Worm (Caenorhabditis elegans) whole organism, L3 larva: ENCODE data around the gene F58F12.3.

Source experiments
- R02D3.7 ChIP-seq: fragments of 150-350 bp; optimal IDR thresholded peaks from 2 replicates; lab custom pipeline; 2014; ENCODE audit warnings: missing biosample characterization, missing genetic modification characterization
- ZK546.5 ChIP-seq: sonication (generic microtip); optimal IDR thresholded peaks from 2 replicates; lab custom pipeline; 2017; ENCODE audit warnings: missing biosample characterization, missing genetic modification characterization
- aly-2 ChIP-seq: fragments of 150-350 bp; optimal IDR thresholded peaks from 2 replicates; lab custom pipeline; 2014; ENCODE audit warnings: missing biosample characterization, missing genetic modification characterization
- ceh-16 ChIP-seq: sonication (generic microtip); optimal IDR thresholded peaks from 2 replicates; lab custom pipeline; 2017; ENCODE audit warnings: missing biosample characterization, missing genetic modification characterization
- ceh-28 ChIP-seq: fragments of 150-350 bp; optimal IDR thresholded peaks from 2 replicates; lab custom pipeline; 2014; ENCODE audit warnings: missing biosample characterization, missing genetic modification reagents, missing genetic modification characterization
- ceh-82 ChIP-seq: fragments of 150-350 bp; optimal IDR thresholded peaks from 2 replicates; lab custom pipeline; 2014; ENCODE audit warnings: missing biosample characterization, missing genetic modification characterization
- ceh-9 ChIP-seq: sonication (generic microtip); optimal IDR thresholded peaks from 2 replicates; lab custom pipeline; 2018; ENCODE audit warnings: missing biosample characterization, missing genetic modification characterization
- egl-27 ChIP-seq: sonication (generic microtip); optimal IDR thresholded peaks from 4 replicates; lab custom pipeline; 2017; ENCODE audit warnings: missing biosample characterization, missing genetic modification reagents, missing genetic modification characterization
- egl-5 ChIP-seq: fragments of 150-350 bp; optimal IDR thresholded peaks from 2 replicates; lab custom pipeline; 2017; ENCODE audit warnings: missing biosample characterization, missing genetic modification reagents, missing genetic modification characterization, inconsistent platforms
- elt-1 ChIP-seq: fragments of 150-350 bp; optimal IDR thresholded peaks from 2 replicates; lab custom pipeline; 2014; ENCODE audit warnings: missing biosample characterization, missing genetic modification characterization
- elt-2 ChIP-seq: sonication (generic microtip); optimal IDR thresholded peaks from 2 replicates; lab custom pipeline; 2016; ENCODE audit warnings: missing genetic modification reagents, mild to moderate bottlenecking, missing genetic modification characterization, missing compliant biosample characterization
- elt-3 ChIP-seq, 3 experiments: fragments of 150-350 bp in 1 of 3; sonication (generic microtip) in 2 of 3; optimal IDR thresholded peaks; 2 replicates in 2 of 3; 4 replicates in 1 of 3; lab custom pipeline; 2014 to 2017; ENCODE audit warnings: missing biosample characterization in 3 of 3, missing genetic modification characterization in 3 of 3
- fkh-10 ChIP-seq: sonication (generic microtip); optimal IDR thresholded peaks from 2 replicates; lab custom pipeline; 2017; ENCODE audit warnings: missing biosample characterization, missing genetic modification reagents, missing genetic modification characterization
- fkh-2 ChIP-seq: fragments of 150-350 bp; optimal IDR thresholded peaks from 2 replicates; lab custom pipeline; 2014; ENCODE audit warnings: missing biosample characterization, missing genetic modification reagents, missing genetic modification characterization
- hmg-11 ChIP-seq: sonication (generic microtip); optimal IDR thresholded peaks from 2 replicates; lab custom pipeline; 2016; ENCODE audit warnings: missing genetic modification characterization, missing compliant biosample characterization
- jun-1 ChIP-seq: fragments of 150-350 bp; optimal IDR thresholded peaks from 2 replicates; lab custom pipeline; 2014; ENCODE audit warnings: missing biosample characterization, missing genetic modification reagents, missing genetic modification characterization
- lin-15B ChIP-seq: fragments of 150-350 bp; optimal IDR thresholded peaks from 2 replicates; lab custom pipeline; 2014; ENCODE audit warnings: missing biosample characterization, missing genetic modification characterization
- lin-39 ChIP-seq: fragments of 150-350 bp; optimal IDR thresholded peaks from 2 replicates; lab custom pipeline; 2018; ENCODE audit warnings: missing biosample characterization, missing genetic modification reagents, missing genetic modification characterization
- lsy-12 ChIP-seq: sonication (generic microtip); optimal IDR thresholded peaks from 2 replicates; lab custom pipeline; 2016; ENCODE audit warnings: mild to moderate bottlenecking, missing genetic modification characterization, missing compliant biosample characterization
- mdl-1 ChIP-seq: fragments of 150-350 bp; optimal IDR thresholded peaks from 2 replicates; lab custom pipeline; 2014; ENCODE audit warnings: missing biosample characterization, missing genetic modification characterization
- mml-1 ChIP-seq: fragments of 150-350 bp; sonication (generic microtip); optimal IDR thresholded peaks from 3 replicates; lab custom pipeline; 2014; ENCODE audit warnings: missing biosample characterization, missing genetic modification characterization
- nfya-1 ChIP-seq: sonication (generic microtip); optimal IDR thresholded peaks from 2 replicates; lab custom pipeline; 2017; ENCODE audit warnings: missing genetic modification characterization, mild to moderate bottlenecking, missing compliant biosample characterization, antibody characterized with exemption, moderate library complexity; ENCODE audit not compliant: insufficient read depth
- nhr-11 ChIP-seq: fragments of 150-350 bp; optimal IDR thresholded peaks from 2 replicates; lab custom pipeline; 2014; ENCODE audit warnings: missing biosample characterization, missing genetic modification characterization
- nhr-23 ChIP-seq: fragments of 150-350 bp; optimal IDR thresholded peaks from 2 replicates; lab custom pipeline; 2014; ENCODE audit warnings: missing biosample characterization, missing genetic modification reagents, missing genetic modification characterization
- nhr-237 ChIP-seq: fragments of 150-350 bp; optimal IDR thresholded peaks from 2 replicates; lab custom pipeline; 2014; ENCODE audit warnings: missing biosample characterization, missing genetic modification characterization
- nhr-25 ChIP-seq: sonication (generic microtip); optimal IDR thresholded peaks from 2 replicates; lab custom pipeline; 2017; ENCODE audit warnings: missing biosample characterization, missing genetic modification characterization
- nhr-28 ChIP-seq: fragments of 150-350 bp; optimal IDR thresholded peaks from 2 replicates; lab custom pipeline; 2014; ENCODE audit warnings: missing biosample characterization, missing genetic modification characterization
- nhr-43 ChIP-seq: sonication (generic microtip); optimal IDR thresholded peaks from 2 replicates; lab custom pipeline; 2016; ENCODE audit warnings: mild to moderate bottlenecking, missing genetic modification characterization, missing compliant biosample characterization; ENCODE audit not compliant: poor library complexity, severe bottlenecking
- nhr-77 ChIP-seq: fragments of 150-350 bp; optimal IDR thresholded peaks from 2 replicates; lab custom pipeline; 2014; ENCODE audit warnings: missing biosample characterization, missing genetic modification characterization
- pha-4 ChIP-seq: fragments of 150-350 bp; optimal IDR thresholded peaks from 2 replicates; lab custom pipeline; 2014; ENCODE audit warnings: missing biosample characterization, missing genetic modification reagents, missing genetic modification characterization
- pqm-1 ChIP-seq: fragments of 150-350 bp; optimal IDR thresholded peaks from 2 replicates; lab custom pipeline; 2017; ENCODE audit warnings: missing biosample characterization, missing genetic modification characterization, inconsistent platforms
- sea-2 ChIP-seq: fragments of 150-350 bp; sonication (generic microtip); optimal IDR thresholded peaks from 4 replicates; lab custom pipeline; 2014; ENCODE audit warnings: missing biosample characterization, missing genetic modification reagents, missing genetic modification characterization
- skn-1 ChIP-seq: fragments of 150-350 bp; optimal IDR thresholded peaks from 2 replicates; lab custom pipeline; 2014; ENCODE audit warnings: missing biosample characterization, missing genetic modification characterization
- snpc-4 ChIP-seq: fragments of 150-350 bp; optimal IDR thresholded peaks from 2 replicates; lab custom pipeline; 2014; ENCODE audit warnings: missing biosample characterization, missing genetic modification characterization
- tbx-2 ChIP-seq: sonication (generic microtip); optimal IDR thresholded peaks from 2 replicates; lab custom pipeline; 2016; ENCODE audit warnings: mild to moderate bottlenecking, missing genetic modification characterization, missing compliant biosample characterization
- unc-39 ChIP-seq: sonication (generic microtip); optimal IDR thresholded peaks from 4 replicates; lab custom pipeline; 2017; ENCODE audit warnings: missing biosample characterization, missing genetic modification characterization
- unc-62 ChIP-seq: fragments of 150-350 bp; sonication (generic microtip); optimal IDR thresholded peaks from 4 replicates; lab custom pipeline; 2014; ENCODE audit warnings: missing biosample characterization, missing genetic modification reagents, missing genetic modification characterization
- zag-1 ChIP-seq: fragments of 150-350 bp; optimal IDR thresholded peaks from 2 replicates; lab custom pipeline; 2014; ENCODE audit warnings: missing biosample characterization, missing genetic modification characterization
- ztf-11 ChIP-seq: fragments of 150-350 bp; optimal IDR thresholded peaks from 2 replicates; lab custom pipeline; 2014; ENCODE audit warnings: missing biosample characterization, missing genetic modification characterization

Gene F58F12.3

DNA sequence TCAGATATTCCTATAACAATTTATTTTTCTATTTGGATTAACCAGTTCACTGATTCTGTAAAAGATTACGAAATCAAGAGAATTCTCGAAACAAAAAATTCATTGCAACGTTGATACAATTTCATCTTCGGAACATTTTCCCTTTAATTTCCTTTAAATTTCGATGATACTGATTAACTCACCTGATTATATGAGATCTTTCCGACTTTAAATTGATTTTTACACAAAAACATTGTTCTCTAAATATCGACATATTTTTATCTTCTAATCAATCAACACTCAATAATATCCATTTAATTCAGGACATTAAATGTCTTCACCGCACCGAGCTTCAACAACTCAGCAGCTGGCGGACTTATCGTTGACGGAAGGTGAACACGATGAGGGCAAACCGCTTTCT, 20.1 kb downstream of the F58F12.3 start, which contains the start of gene lin-23:
Gene lin-23, plus strand, starts transcription at position 301 of the 400 bp plus-strand sequence.
- no peak for TF ChIP-seq sea-2 (GFP tag; lab: Kevin White, UChicago)
- no peak for TF ChIP-seq hmg-11 (tag; lab: Kevin White, UChicago)
- TF ChIP-seq nhr-25 = peak; percentile 12

DNA sequence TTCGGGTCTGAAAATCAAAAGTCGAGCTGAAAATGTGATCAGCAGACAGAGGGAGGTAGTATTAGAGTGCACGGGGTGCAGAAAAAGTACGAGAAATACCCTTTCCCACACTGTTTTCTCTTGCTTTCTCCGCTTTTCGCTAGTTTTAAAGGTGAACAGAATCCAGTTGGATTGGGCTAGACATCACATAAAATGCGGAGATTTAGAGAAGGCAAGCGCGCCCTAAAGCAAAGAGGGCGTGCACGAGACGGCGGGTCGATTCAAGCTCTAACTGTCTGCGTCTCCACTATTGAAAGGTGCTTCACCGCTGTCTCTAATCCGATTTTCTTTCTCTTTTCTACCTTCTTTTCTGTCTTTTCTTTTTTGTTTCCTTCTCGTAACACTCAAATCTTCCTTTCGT, 21.0 kb downstream of the F58F12.3 start:
- TF ChIP-seq nhr-11 = peak; percentile 5
- peak; percentile 89 for TF ChIP-seq nfya-1 (tag; lab: Kevin White, UChicago)
- TF ChIP-seq jun-1 (tag; lab: Kevin White, UChicago) = peak; percentile 51
- TF ChIP-seq unc-39 (tag; lab: Kevin White, UChicago) = no peak
- no peak for TF ChIP-seq aly-2 (tag; lab: Kevin White, UChicago)
- peak; percentile 4 for TF ChIP-seq skn-1 (tag; lab: Kevin White, UChicago)
- peak; percentile 85 for TF ChIP-seq mdl-1
- peak; percentile 14 for TF ChIP-seq egl-27 (tag; lab: Kevin White, UChicago)
- peak; percentile 89 for TF ChIP-seq hmg-11 (tag; lab: Kevin White, UChicago)
- TF ChIP-seq egl-5 = peak; percentile 35
- peak; percentile 83 for TF ChIP-seq lin-39 (tag; lab: Kevin White, UChicago)
- no peak for TF ChIP-seq ceh-16 (tag; lab: Kevin White, UChicago)
- peak; percentile 82 for TF ChIP-seq nhr-23 (tag; lab: Kevin White, UChicago)
- TF ChIP-seq ceh-9 = no peak
- no peak for TF ChIP-seq ZK546.5 (tag; lab: Kevin White, UChicago)
- peak; percentile 53 for TF ChIP-seq R02D3.7 (tag; lab: Kevin White, UChicago)
- peak; percentile 93 for TF ChIP-seq lin-15B
- peak; percentile 39 for TF ChIP-seq ceh-82 (tag; lab: Kevin White, UChicago)
- peak; percentile 92 for TF ChIP-seq nhr-25
- no peak for TF ChIP-seq mml-1 (tag; lab: Kevin White, UChicago)
- TF ChIP-seq fkh-10 = peak; percentile 25
- peak; percentile 83 for TF ChIP-seq ceh-28 (tag; lab: Kevin White, UChicago)
- TF ChIP-seq tbx-2 (tag; lab: Kevin White, UChicago) = peak; percentile 32
- TF ChIP-seq lsy-12 (tag; lab: Kevin White, UChicago) = peak; percentile 52
- peak; percentile 83 for TF ChIP-seq pha-4 (tag; lab: Kevin White, UChicago)
- peak; percentile 70 for TF ChIP-seq elt-2
- TF ChIP-seq snpc-4 = peak; percentile 64
- no peak for TF ChIP-seq nhr-237 (tag; lab: Kevin White, UChicago)
- no peak for TF ChIP-seq nhr-77 (tag; lab: Kevin White, UChicago)
- TF ChIP-seq pqm-1 (tag; lab: Kevin White, UChicago) = peak; percentile 70
- peak; percentile 67 for TF ChIP-seq nhr-43 (tag; lab: Kevin White, UChicago)

DNA sequence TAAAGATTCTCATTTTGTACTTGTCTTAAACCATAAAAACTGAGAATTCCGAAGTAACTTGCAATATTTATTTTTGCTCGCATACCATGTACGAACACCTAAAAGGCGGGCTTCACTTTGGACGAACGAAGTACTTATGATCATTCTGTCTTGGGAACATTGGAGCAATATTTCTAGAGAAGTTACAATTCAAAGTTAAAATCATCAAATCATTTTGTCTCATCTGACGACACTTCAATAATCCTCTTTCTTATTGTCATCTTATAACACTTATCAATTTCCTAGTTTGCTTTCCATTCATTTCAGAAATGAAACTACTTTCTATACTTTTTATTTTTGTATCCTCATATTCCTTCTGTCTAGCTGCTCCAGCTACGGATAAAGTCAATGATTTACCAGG, 24.4 kb downstream of the F58F12.3 start, which contains the start of gene ctsa-4.1:
Gene ctsa-4.1, plus strand, starts transcription at position 301 of the 400 bp plus-strand sequence.
- TF ChIP-seq nhr-11 (no peak), ceh-82 (tag; lab: Kevin White, UChicago) (no peak), tbx-2 (tag; lab: Kevin White, UChicago) (no peak), zag-1 (tag; lab: Kevin White, UChicago) (no peak), elt-1 (tag; lab: Kevin White, UChicago) (no peak), nhr-237 (tag; lab: Kevin White, UChicago) (no peak)
- TF ChIP-seq, all 47 proteins: peak for 0

DNA sequence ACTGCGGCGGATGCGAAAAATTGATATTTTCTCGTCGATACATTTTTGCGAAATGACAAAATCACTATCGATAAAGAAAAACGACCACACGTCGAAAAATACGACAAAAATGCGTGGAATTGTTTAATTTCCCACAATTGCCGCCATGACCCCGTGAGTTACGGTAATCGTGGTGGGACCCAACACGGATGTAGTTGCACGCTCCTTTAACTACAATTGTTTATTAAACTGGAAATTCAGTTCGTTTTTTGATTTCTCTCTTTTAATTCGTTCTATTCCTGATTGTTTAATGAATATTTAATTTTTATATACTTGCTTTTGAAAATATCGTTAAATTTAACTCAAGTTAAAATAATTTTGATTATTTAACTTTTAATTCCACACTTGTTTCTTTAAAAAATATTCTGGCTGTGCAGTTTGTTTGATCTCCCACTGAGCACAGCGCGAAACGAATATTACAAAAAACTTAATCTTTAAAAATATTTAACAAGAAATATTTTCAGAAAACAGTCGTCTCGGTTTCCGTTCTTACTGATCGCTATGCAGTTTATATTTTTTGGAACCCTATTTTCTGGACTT, 25.8 kb downstream of the F58F12.3 start, which contains the start of the genes ani-2 and clec-88:
Gene ani-2, minus strand, starts transcription at position 131 of the 579 bp plus-strand sequence.
Gene clec-88, plus strand, starts transcription at position 486 of the 579 bp plus-strand sequence.
- TF ChIP-seq ceh-16 (tag; lab: Kevin White, UChicago) (no peak), nhr-237 (tag; lab: Kevin White, UChicago) (no peak), unc-39 (tag; lab: Kevin White, UChicago) (no peak), mdl-1 (no peak)

DNA sequence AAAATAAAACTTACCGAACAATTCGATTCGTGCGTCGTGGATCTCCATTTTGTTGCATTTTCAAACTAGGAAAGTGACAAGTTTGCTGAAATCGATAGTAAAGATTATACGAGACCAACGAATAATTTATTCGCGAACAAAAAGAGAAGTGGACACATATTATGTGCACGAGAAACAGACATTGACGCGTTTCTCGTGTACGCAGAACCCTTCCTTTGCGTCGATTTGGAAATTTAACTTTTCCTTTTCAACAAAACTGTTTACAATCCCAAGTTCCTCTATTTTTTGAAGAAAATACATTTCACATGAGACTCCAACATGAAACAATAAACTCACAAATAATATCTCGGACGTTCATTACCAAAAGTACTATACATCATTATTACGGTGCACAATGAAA, 30.3 kb downstream of the F58F12.3 start, which contains the start of gene K10B2.4:
Gene K10B2.4, minus strand, starts transcription at position 138 of the 400 bp plus-strand sequence.
- peak; percentile 78 for TF ChIP-seq snpc-4
- no peak for TF ChIP-seq nhr-77 (tag; lab: Kevin White, UChicago)
- TF ChIP-seq ceh-28 (tag; lab: Kevin White, UChicago) = peak; percentile 21
- TF ChIP-seq jun-1 (tag; lab: Kevin White, UChicago) = no peak
- TF ChIP-seq ztf-11 (tag; lab: Kevin White, UChicago) = no peak
- peak; percentile 67 for TF ChIP-seq nhr-25
- TF ChIP-seq fkh-2 (tag; lab: Kevin White, UChicago) = no peak
- no peak for TF ChIP-seq mml-1 (tag; lab: Kevin White, UChicago)
- peak; percentile 45 for TF ChIP-seq lin-39 (tag; lab: Kevin White, UChicago)
- TF ChIP-seq ceh-16 (tag; lab: Kevin White, UChicago) = no peak
- no peak for TF ChIP-seq nhr-237 (tag; lab: Kevin White, UChicago)
- TF ChIP-seq zag-1 (tag; lab: Kevin White, UChicago) = no peak
- TF ChIP-seq elt-3 (tag; optimal IDR thresholded peaks at IDR 0.05; lab: Kevin White, UChicago) = no peak
- no peak for TF ChIP-seq R02D3.7 (tag; lab: Kevin White, UChicago)
- TF ChIP-seq egl-5 = no peak
- TF ChIP-seq unc-62 = no peak
- no peak for TF ChIP-seq mdl-1
- TF ChIP-seq fkh-10 = no peak
- TF ChIP-seq nhr-28 = no peak
- peak; percentile 85 for TF ChIP-seq pha-4 (tag; lab: Kevin White, UChicago)
- no peak for TF ChIP-seq egl-27 (tag; lab: Kevin White, UChicago)
- TF ChIP-seq lin-15B = peak; percentile 76
- no peak for TF ChIP-seq ceh-9
- peak; percentile 73 for TF ChIP-seq nfya-1 (tag; lab: Kevin White, UChicago)
- TF ChIP-seq skn-1 (tag; lab: Kevin White, UChicago) = no peak
- peak; percentile 56 for TF ChIP-seq hmg-11 (tag; lab: Kevin White, UChicago)
- no peak for TF ChIP-seq pqm-1 (tag; lab: Kevin White, UChicago)
- TF ChIP-seq unc-39 (tag; lab: Kevin White, UChicago) = no peak
